Fruit fly (Drosophila melanogaster): ENCODE results near the gene CG43063.

dm6 chr3R:13063746-13064592 is 22.1 kb upstream of the CG43063 start:
- TF ChIP-seq psq (optimal IDR thresholded peaks at IDR 0.05), result no peak
- TF ChIP-seq h (optimal IDR thresholded peaks at IDR 0.05), result no peak
- no peak for TF ChIP-seq insv (optimal IDR thresholded peaks at IDR 0.05)
- TF ChIP-seq Myc (optimal IDR thresholded peaks at IDR 0.05), result no peak

Measured in Kc167 (cell line).